Worm (Caenorhabditis elegans): Measurements from ENCODE around the gene DH11.5.

DNA sequence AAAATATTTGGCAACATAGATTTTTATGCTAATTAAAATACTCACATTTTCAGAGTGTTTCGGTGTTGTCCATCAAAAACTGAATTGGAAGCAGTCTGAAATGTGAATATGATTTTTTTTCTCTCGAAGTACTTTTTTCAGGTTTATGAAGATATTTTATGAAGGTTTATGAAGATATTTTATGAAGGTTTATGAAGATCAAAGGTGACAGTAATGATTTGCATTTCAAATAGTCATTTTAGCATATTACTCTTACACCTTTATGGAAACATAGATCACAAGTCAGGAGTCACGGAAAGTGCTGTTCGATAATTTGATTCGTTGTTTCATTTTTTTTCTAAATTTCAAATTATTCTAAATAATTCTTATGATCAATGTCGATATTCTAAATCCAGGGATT is 27.7 kb downstream of the DH11.5 start, which contains the start of gene pgp-11:
- TF ChIP-seq ceh-36 (tag; optimal IDR thresholded peaks at IDR 0.05) (no peak), tra-4 (tag; optimal IDR thresholded peaks at IDR 0.05) (no peak), tbx-37 (GFP tag; conservative IDR thresholded peaks at IDR 0.05) (no peak), ama-1 (optimal IDR thresholded peaks at IDR 0.05) (no peak), ceh-13 (GFP tag; optimal IDR thresholded peaks at IDR 0.05) (no peak), ets-7 (tag; optimal IDR thresholded peaks at IDR 0.05) (no peak), flt-1 (GFP tag; IDR thresholded peaks at IDR 0.05) (no peak), tbx-11 (GFP tag; IDR thresholded peaks at IDR 0.05) (no peak), B0310.2 (tag; optimal IDR thresholded peaks at IDR 0.05) (no peak), pes-1 (GFP tag; IDR thresholded peaks at IDR 0.05) (no peak), F13C5.2 (tag; optimal IDR thresholded peaks at IDR 0.05) (no peak), hnd-1 (tag; optimal IDR thresholded peaks at IDR 0.05) (no peak)

All from whole organism, early embryonic.